Worm (Caenorhabditis elegans): Measurements from ENCODE around the gene nlp-58.

DNA sequence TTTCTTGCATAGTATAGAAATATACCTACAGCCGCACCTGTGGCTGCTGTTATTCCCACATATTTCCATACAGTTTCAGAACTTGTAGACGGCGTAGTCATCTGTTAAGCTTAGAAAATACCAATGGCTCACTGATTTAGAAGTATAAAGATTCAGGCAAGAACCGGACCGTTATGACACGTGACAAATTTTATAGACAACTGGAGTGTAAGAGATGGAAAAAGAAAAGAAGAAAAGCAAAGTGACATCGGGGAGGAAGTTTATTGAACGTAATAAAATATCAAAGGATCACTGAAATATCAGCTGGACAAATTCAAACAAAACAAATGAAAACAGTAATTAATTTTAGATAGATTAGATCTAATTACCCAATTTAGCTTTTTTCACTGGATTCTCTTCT, 37.4 kb upstream of the nlp-58 start, which contains the start of gene rmd-2:
- no peak for TF ChIP-seq ama-1 (optimal IDR thresholded peaks at IDR 0.05)
- no peak for TF ChIP-seq aly-1 (tag; optimal IDR thresholded peaks at IDR 0.05)
- no peak for TF ChIP-seq hmbx-1 (tag; optimal IDR thresholded peaks at IDR 0.05)
- no peak for TF ChIP-seq scrt-1 (GFP tag; IDR thresholded peaks at IDR 0.05)
- no peak for TF ChIP-seq ceh-36 (tag; optimal IDR thresholded peaks at IDR 0.05)

Measured in whole organism, early embryonic.